Fruit fly (Drosophila melanogaster): ENCODE results near the gene Vdup1.

Gene Vdup1

DNA sequence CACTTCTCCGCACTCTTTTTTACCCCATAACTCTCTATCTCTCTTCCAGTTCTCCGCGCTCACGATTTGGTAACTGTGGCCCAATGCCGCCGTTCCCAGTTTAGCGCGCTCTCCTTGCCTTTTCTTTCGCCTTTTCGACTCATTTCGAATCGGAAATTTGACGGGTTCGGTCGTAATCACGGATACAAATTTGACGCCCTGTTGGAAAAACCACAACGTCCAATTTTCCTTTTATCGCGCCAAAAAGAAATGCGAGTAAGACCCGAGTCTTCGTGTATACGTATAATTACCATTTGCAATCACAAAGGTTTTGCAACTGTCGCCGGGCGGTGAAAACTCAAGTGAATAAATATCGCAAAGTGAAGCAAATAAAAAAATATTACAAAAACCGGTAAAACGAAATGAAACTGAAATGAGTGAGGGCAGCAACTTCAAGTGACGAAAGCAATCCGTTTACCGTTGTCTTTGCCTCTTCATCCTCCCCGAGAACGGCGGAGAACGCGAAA is 49.4 kb downstream of the Vdup1 start, which contains the start of gene Pdk1 (continued):
- TF ChIP-seq salr (GFP tag; optimal IDR thresholded peaks at IDR 0.05) (no peak), net (GFP tag; optimal IDR thresholded peaks at IDR 0.05) (peak; percentile 32), Met (GFP tag; optimal IDR thresholded peaks at IDR 0.05) (no peak), dsx (GFP tag; optimal IDR thresholded peaks at IDR 0.05; ENCODE audit: poor library complexity, severe bottlenecking) (peak; percentile 36), esn (GFP tag; optimal IDR thresholded peaks at IDR 0.05) (peak; percentile 22), fkh (GFP tag; optimal IDR thresholded peaks at IDR 0.05) (peak; percentile 58), OdsH (GFP tag; optimal IDR thresholded peaks at IDR 0.05) (no peak), Smox (GFP tag; optimal IDR thresholded peaks at IDR 0.05) (no peak), CG16779 (tag; optimal IDR thresholded peaks at IDR 0.05) (peak; percentile 24), vri (GFP tag; optimal IDR thresholded peaks at IDR 0.05) (peak; percentile 87), CG6276 (GFP tag; optimal IDR thresholded peaks at IDR 0.05) (peak; percentile 26), Gug (GFP tag; IDR thresholded peaks at IDR 0.05) (no peak), Hr4 (GFP tag; optimal IDR thresholded peaks at IDR 0.05) (no peak)

DNA sequence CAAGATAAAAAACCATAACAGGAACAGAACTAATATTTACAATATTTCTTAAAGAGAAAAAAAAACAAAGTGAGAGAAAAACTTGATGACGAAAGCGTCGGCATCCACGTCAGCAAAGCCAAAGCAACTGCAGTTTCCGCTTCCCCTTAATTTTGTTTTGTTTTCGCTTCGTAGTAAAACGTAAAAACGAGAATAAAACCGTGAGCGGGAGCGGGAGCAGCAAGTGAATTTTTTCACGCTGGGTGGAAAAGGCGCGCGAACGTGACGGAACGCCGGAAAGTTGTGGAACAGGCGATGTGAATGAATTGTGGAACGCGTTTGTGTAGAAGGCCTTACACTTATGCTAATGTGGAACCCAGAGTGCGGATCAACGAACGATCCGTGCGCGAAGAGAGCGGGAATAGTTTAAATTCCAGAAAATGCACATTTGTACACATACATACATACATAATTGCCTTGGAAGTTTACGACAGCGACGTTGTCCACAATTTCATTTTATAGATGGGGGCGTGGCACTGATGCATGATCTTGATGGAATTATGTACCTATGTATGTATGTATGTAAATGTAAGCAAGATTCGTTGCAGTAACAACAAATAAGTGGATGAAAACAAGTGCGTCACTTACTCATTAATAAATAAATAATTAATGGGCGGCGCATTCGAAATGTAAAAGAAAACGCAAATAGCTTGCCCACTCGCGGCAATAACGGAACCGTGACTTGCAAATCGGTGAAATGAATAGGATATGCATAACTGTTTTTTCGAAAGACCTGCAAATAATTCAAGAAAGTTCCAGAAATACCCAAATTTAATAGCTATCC is 50.3 kb downstream of the Vdup1 start:
- peak; percentile 29 for TF ChIP-seq CG3919 (GFP tag; optimal IDR thresholded peaks at IDR 0.05)
- TF ChIP-seq Eip93F (GFP tag; optimal IDR thresholded peaks at IDR 0.05): no peak
- TF ChIP-seq achi (GFP tag; optimal IDR thresholded peaks at IDR 0.05): no peak
- TF ChIP-seq Blimp-1 (GFP tag; optimal IDR thresholded peaks at IDR 0.05): peak; percentile 13
- TF ChIP-seq CG8119 (GFP tag; IDR thresholded peaks at IDR 0.05): peak; percentile 29; the same call in 1 of the 3 replicates
- TF ChIP-seq CG11294 (GFP tag; IDR thresholded peaks at IDR 0.05): no peak
- TF ChIP-seq CG11762 (GFP tag; optimal IDR thresholded peaks at IDR 0.05; ENCODE audit: insufficient read depth): no peak
- no peak for TF ChIP-seq CG31627 (GFP tag; optimal IDR thresholded peaks at IDR 0.05)
- TF ChIP-seq CG15336 (GFP tag; IDR thresholded peaks at IDR 0.05): peak; percentile 41; the same call in 1 of the 2 replicates
- TF ChIP-seq Met (GFP tag; optimal IDR thresholded peaks at IDR 0.05): peak; percentile 10
- no peak for TF ChIP-seq CG4318 (GFP tag; optimal IDR thresholded peaks at IDR 0.05)
- no peak for TF ChIP-seq Smox (GFP tag; optimal IDR thresholded peaks at IDR 0.05)
- no peak for TF ChIP-seq esn (GFP tag; optimal IDR thresholded peaks at IDR 0.05)
- peak; percentile 37 to 46 for TF ChIP-seq ss (GFP tag; optimal IDR thresholded peaks at IDR 0.05)
- TF ChIP-seq Hr4 (GFP tag; optimal IDR thresholded peaks at IDR 0.05): peak; percentile 13
- TF ChIP-seq CG9139 (GFP tag; optimal IDR thresholded peaks at IDR 0.05): peak; percentile 47
- peak; percentile 59 for TF ChIP-seq svp (GFP tag)
- TF ChIP-seq CG1621 (tag; optimal IDR thresholded peaks at IDR 0.05): peak; percentile 82
- TF ChIP-seq CG3032 (tag; optimal IDR thresholded peaks at IDR 0.05): no peak
- TF ChIP-seq fd59A (GFP tag; optimal IDR thresholded peaks at IDR 0.05): no peak
- TF ChIP-seq fkh (GFP tag; optimal IDR thresholded peaks at IDR 0.05): peak; percentile 44
- TF ChIP-seq dsx (GFP tag; optimal IDR thresholded peaks at IDR 0.05; ENCODE audit: poor library complexity, severe bottlenecking): peak; percentile 17
- no peak for TF ChIP-seq acj6 (GFP tag; optimal IDR thresholded peaks at IDR 0.05)
- TF ChIP-seq Lpt (GFP tag; optimal IDR thresholded peaks at IDR 0.05): peak; percentile 47
- no peak for TF ChIP-seq CG11902 (GFP tag; optimal IDR thresholded peaks at IDR 0.05)
- TF ChIP-seq CG8319 (GFP tag; optimal IDR thresholded peaks at IDR 0.05): no peak
- TF ChIP-seq Ets21C (GFP tag; optimal IDR thresholded peaks at IDR 0.05): no peak
- TF ChIP-seq Sox14 (GFP tag; optimal IDR thresholded peaks at IDR 0.05): no peak
- no peak for TF ChIP-seq cyc (GFP tag; optimal IDR thresholded peaks at IDR 0.05)
- no peak for TF ChIP-seq CG34406 (GFP tag; optimal IDR thresholded peaks at IDR 0.05)
- TF ChIP-seq CG32006 (GFP tag; optimal IDR thresholded peaks at IDR 0.05): peak; percentile 10
- peak; percentile 74 for TF ChIP-seq Eip78C (GFP tag)
- no peak for TF ChIP-seq lz (GFP tag; optimal IDR thresholded peaks at IDR 0.05)
- TF ChIP-seq Sox15 (GFP tag; optimal IDR thresholded peaks at IDR 0.05): no peak
- TF ChIP-seq topi (GFP tag; optimal IDR thresholded peaks at IDR 0.05): no peak
- peak; percentile 69; the same call in 2 of the 3 replicates for TF ChIP-seq CG6163 (GFP tag; IDR thresholded peaks at IDR 0.05)
- peak; percentile 67 for TF ChIP-seq vri (GFP tag; optimal IDR thresholded peaks at IDR 0.05)
- no peak for TF ChIP-seq CG8632 (GFP tag; optimal IDR thresholded peaks at IDR 0.05)
- TF ChIP-seq CG6854 (GFP tag; optimal IDR thresholded peaks at IDR 0.05): peak; percentile 91
- no peak for TF ChIP-seq pdm3 (GFP tag; optimal IDR thresholded peaks at IDR 0.05)
- TF ChIP-seq CG10669 (GFP tag; optimal IDR thresholded peaks at IDR 0.05): no peak
